Fruit fly (Drosophila melanogaster): ENCODE results near the gene Polr3G.

The Polr3G gene

DNA sequence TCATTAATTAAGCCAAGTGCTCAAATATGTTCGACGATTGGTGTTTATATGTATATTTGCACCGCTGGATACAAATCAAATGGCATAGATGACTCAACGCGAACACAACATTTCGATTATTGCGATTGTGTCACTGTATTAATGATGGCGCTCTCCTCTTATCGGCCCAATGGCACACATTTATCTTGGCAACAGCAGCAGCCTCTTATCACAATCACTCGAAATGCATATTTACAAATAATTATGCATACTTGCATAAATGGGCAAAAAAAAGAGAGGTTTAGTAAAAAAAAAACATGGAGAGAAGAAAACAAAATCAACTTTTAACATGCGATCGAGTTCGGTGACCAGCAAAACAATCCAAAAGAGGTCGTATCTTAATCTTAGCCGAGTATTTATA is 15.7 kb downstream of the Polr3G start:
- TF ChIP-seq tj (GFP tag; optimal IDR thresholded peaks at IDR 0.05) (peak; percentile 54), cnc (optimal IDR thresholded peaks at IDR 0.05) (no peak)

DNA sequence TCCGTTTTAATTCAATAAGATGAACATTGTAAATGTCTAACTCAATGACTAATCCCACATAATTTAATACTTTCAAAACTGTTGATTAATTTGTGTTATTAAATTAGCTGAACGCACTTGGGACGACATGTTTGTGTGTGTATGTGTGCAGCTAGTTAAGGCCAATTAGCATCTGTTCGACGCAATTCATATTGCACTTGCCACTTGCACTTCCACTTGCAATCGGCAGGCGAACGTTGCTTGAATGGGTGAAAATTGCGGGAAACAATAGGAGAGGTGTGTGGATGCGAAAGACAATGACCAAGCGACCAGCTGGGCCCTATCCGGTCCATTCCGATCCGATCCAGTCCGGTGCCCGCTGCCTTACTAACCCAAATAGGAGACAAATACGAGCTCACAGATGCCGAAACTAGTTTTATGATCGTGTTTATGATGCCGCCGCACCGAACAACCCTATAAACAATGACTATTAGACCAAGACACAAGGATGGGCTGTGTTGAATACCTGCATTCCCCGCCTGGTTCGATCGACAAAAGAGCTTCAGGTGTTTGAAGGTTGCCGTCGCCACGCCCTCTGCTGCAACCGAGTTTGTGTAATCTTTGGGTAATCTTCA is 19.3 kb downstream of the Polr3G start:
- no peak for TF ChIP-seq CG14711 (tag; optimal IDR thresholded peaks at IDR 0.05)
- no peak for TF ChIP-seq kay (GFP tag; ENCODE audit: borderline replicate concordance)
- TF ChIP-seq CG5204 (GFP tag; optimal IDR thresholded peaks at IDR 0.05), result no peak
- TF ChIP-seq CG7045 (GFP tag; optimal IDR thresholded peaks at IDR 0.05), result no peak
- no peak for TF ChIP-seq Crg-1 (GFP tag; optimal IDR thresholded peaks at IDR 0.05)
- TF ChIP-seq tj (GFP tag; optimal IDR thresholded peaks at IDR 0.05), result no peak
- no peak for TF ChIP-seq Clk (GFP tag; optimal IDR thresholded peaks at IDR 0.05)
- TF ChIP-seq CG7101 (tag; optimal IDR thresholded peaks at IDR 0.05), result no peak
- TF ChIP-seq cic (GFP tag; optimal IDR thresholded peaks at IDR 0.05), result no peak
- no peak for TF ChIP-seq CG1620 (GFP tag; optimal IDR thresholded peaks at IDR 0.05)
- no peak for TF ChIP-seq Hr96 (GFP tag; optimal IDR thresholded peaks at IDR 0.05)
- TF ChIP-seq bab1 (GFP tag; optimal IDR thresholded peaks at IDR 0.05), result no peak

DNA sequence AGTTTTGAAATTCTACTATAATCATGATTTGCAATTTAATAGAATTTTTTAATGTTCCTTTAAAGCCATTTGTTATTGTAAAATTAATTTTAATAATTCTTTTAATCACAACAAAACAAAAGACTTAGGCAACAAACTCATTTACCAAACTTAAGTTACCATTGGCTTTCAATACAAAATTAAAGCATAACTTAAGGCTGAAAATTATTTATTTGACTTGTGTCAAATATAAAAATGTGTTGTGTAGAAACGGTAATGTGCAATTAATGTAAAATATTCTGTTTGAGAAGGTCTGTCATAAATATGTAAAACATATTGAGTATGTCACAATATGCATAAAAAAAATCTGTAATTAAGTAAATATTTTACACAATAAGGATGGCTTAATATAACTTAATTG is 19.9 kb downstream of the Polr3G start:
- TF ChIP-seq toe (GFP tag; optimal IDR thresholded peaks at IDR 0.05) (no peak), tj (GFP tag; optimal IDR thresholded peaks at IDR 0.05) (no peak), CG14711 (tag; optimal IDR thresholded peaks at IDR 0.05) (no peak), CG11617 (GFP tag; optimal IDR thresholded peaks at IDR 0.05) (no peak), Hr96 (GFP tag; optimal IDR thresholded peaks at IDR 0.05) (no peak), Crg-1 (GFP tag; optimal IDR thresholded peaks at IDR 0.05) (no peak), CG5204 (GFP tag; optimal IDR thresholded peaks at IDR 0.05) (no peak), CG7101 (tag; optimal IDR thresholded peaks at IDR 0.05) (no peak), CG33017 (tag; optimal IDR thresholded peaks at IDR 0.05) (no peak), ovo (GFP tag; optimal IDR thresholded peaks at IDR 0.05) (no peak), CG12768 (GFP tag; optimal IDR thresholded peaks at IDR 0.05) (no peak), Clk (GFP tag; optimal IDR thresholded peaks at IDR 0.05) (no peak), CG7045 (GFP tag; optimal IDR thresholded peaks at IDR 0.05) (no peak), pad (GFP tag; optimal IDR thresholded peaks at IDR 0.05) (no peak), cnc (optimal IDR thresholded peaks at IDR 0.05) (no peak), bab1 (GFP tag; optimal IDR thresholded peaks at IDR 0.05) (no peak), cic (GFP tag; optimal IDR thresholded peaks at IDR 0.05) (no peak), kay (GFP tag; ENCODE audit: borderline replicate concordance) (no peak)

DNA sequence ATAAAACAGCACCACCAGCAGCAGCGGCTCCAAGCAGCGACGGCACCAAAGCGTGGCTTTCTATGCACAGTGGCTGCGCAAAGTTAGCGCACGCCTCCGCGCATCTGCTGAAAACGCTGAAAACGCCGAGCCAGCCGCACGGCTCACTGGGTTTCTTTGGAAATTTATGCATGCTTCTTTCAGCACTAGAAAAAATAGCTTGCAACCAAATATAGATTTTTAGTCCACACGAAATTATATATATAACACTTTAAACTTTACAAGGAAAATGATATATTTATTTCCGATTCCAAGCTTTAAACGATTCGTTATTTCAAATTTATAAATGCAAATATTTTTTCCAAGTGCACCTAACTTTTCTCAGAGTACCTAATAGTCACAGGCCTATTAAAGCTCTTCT is 22.3 kb downstream of the Polr3G start:
- TF ChIP-seq CG7045 (GFP tag; optimal IDR thresholded peaks at IDR 0.05), result no peak
- TF ChIP-seq ovo (GFP tag; optimal IDR thresholded peaks at IDR 0.05), result no peak
- no peak for TF ChIP-seq CG7101 (tag; optimal IDR thresholded peaks at IDR 0.05)
- no peak for TF ChIP-seq Hr96 (GFP tag; optimal IDR thresholded peaks at IDR 0.05)
- TF ChIP-seq tj (GFP tag; optimal IDR thresholded peaks at IDR 0.05), result no peak
- TF ChIP-seq CG11617 (GFP tag; optimal IDR thresholded peaks at IDR 0.05), result no peak
- TF ChIP-seq CG33017 (tag; optimal IDR thresholded peaks at IDR 0.05), result no peak
- TF ChIP-seq kay (GFP tag; ENCODE audit: borderline replicate concordance), result no peak
- TF ChIP-seq CG14711 (tag; optimal IDR thresholded peaks at IDR 0.05), result no peak
- no peak for TF ChIP-seq toe (GFP tag; optimal IDR thresholded peaks at IDR 0.05)
- TF ChIP-seq cic (GFP tag; optimal IDR thresholded peaks at IDR 0.05), result no peak
- no peak for TF ChIP-seq pad (GFP tag; optimal IDR thresholded peaks at IDR 0.05)
- TF ChIP-seq Crg-1 (GFP tag; optimal IDR thresholded peaks at IDR 0.05), result no peak
- TF ChIP-seq cnc (optimal IDR thresholded peaks at IDR 0.05), result no peak
- no peak for TF ChIP-seq CG12768 (GFP tag; optimal IDR thresholded peaks at IDR 0.05)

DNA sequence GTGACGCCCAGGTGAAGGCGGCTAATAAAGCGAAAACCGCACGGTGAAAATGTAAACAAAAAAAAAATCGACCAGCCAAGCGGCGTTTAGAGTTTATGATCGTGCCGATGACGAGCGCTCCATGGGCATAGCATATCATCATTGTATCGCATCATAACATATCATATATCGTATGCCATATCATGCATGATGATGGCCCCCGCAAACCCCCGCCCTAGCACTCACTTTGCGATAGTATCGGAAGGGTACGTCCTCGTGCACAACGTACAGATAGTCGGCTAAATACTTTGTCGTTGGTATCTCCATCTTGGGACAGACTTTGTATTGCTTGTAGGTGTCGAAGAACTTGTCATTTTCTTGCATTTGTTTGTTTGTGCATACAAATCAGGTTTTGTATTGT is 23.7 kb downstream of the Polr3G start:
- TF ChIP-seq CG33017 (tag; optimal IDR thresholded peaks at IDR 0.05) (no peak), toe (GFP tag; optimal IDR thresholded peaks at IDR 0.05) (no peak), cnc (optimal IDR thresholded peaks at IDR 0.05) (no peak), CG5204 (GFP tag; optimal IDR thresholded peaks at IDR 0.05) (no peak), ovo (GFP tag; optimal IDR thresholded peaks at IDR 0.05) (no peak), kay (GFP tag; ENCODE audit: borderline replicate concordance) (no peak), CG7045 (GFP tag; optimal IDR thresholded peaks at IDR 0.05) (no peak), CG7101 (tag; optimal IDR thresholded peaks at IDR 0.05) (no peak), tj (GFP tag; optimal IDR thresholded peaks at IDR 0.05) (no peak), bab1 (GFP tag; optimal IDR thresholded peaks at IDR 0.05) (no peak), CG11617 (GFP tag; optimal IDR thresholded peaks at IDR 0.05) (no peak), CG1620 (GFP tag; optimal IDR thresholded peaks at IDR 0.05) (no peak), CG12768 (GFP tag; optimal IDR thresholded peaks at IDR 0.05) (no peak), Crg-1 (GFP tag; optimal IDR thresholded peaks at IDR 0.05) (no peak), Clk (GFP tag; optimal IDR thresholded peaks at IDR 0.05) (no peak), cic (GFP tag; optimal IDR thresholded peaks at IDR 0.05) (no peak), Mnt (GFP tag; optimal IDR thresholded peaks at IDR 0.05) (no peak)

DNA sequence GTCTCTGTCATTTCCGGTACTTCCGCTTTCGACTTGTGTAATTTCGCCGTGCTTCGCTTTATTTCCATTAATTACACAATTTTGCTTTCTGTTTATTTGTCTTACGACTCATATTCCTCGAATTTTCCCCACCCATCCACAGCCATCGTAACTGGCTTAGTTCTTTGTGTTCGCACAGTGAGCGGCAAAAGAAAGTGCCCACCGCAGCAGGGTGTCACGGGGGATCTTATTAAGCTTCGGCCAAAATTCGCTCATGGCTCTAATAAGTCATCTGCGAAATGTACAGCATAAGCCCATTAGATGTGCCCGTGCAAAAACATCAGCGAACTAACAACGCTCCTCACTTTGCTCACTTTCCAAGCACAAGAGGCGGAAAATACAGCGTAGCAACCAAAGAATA is 24.5 kb downstream of the Polr3G start:
- TF ChIP-seq Crg-1 (GFP tag; optimal IDR thresholded peaks at IDR 0.05) (no peak), tj (GFP tag; optimal IDR thresholded peaks at IDR 0.05) (no peak), ovo (GFP tag; optimal IDR thresholded peaks at IDR 0.05) (no peak), CG33017 (tag; optimal IDR thresholded peaks at IDR 0.05) (no peak), Hr96 (GFP tag; optimal IDR thresholded peaks at IDR 0.05) (no peak), kay (GFP tag; ENCODE audit: borderline replicate concordance) (no peak), CG7101 (tag; optimal IDR thresholded peaks at IDR 0.05) (no peak), toe (GFP tag; optimal IDR thresholded peaks at IDR 0.05) (no peak), pad (GFP tag; optimal IDR thresholded peaks at IDR 0.05) (no peak), CG11617 (GFP tag; optimal IDR thresholded peaks at IDR 0.05) (no peak), cic (GFP tag; optimal IDR thresholded peaks at IDR 0.05) (no peak), Mnt (GFP tag; optimal IDR thresholded peaks at IDR 0.05) (no peak), CG7045 (GFP tag; optimal IDR thresholded peaks at IDR 0.05) (no peak), Clk (GFP tag; optimal IDR thresholded peaks at IDR 0.05) (no peak), CG14711 (tag; optimal IDR thresholded peaks at IDR 0.05) (no peak), bab1 (GFP tag; optimal IDR thresholded peaks at IDR 0.05) (no peak), CG5204 (GFP tag; optimal IDR thresholded peaks at IDR 0.05) (no peak), cnc (optimal IDR thresholded peaks at IDR 0.05) (no peak), CG1620 (GFP tag; optimal IDR thresholded peaks at IDR 0.05) (no peak)

Data from whole organism, adult.